Fruit fly (Drosophila melanogaster) whole organism, embryonic: Measurements from ENCODE around the gene Mst77F.

Source experiments
- Ada2b ChIP-seq: fragments of 200-800 bp; sonication (Bioruptor generic); IDR thresholded peaks from 2 replicates; pipeline ENCODE4 v1.3.6; 2022; ENCODE audit warnings: missing biosample characterization, missing genetic modification characterization
- Aef1 ChIP-seq: fragments of 200-800 bp; sonication (Bioruptor generic); IDR thresholded peaks from 3 replicates; pipeline ENCODE4 v1.3.6; 2022; ENCODE audit warnings: missing biosample characterization, missing genetic modification characterization
- Atf-2 ChIP-seq: fragments of 200-800 bp; sonication (Bioruptor generic); optimal IDR thresholded peaks from 2 replicates; lab custom pipeline; 2016; ENCODE audit warnings: missing biosample characterization, missing genetic modification characterization
- CG10543 ChIP-seq: fragments of 200-800 bp; sonication (Bioruptor generic); optimal IDR thresholded peaks from 3 replicates; lab custom pipeline; 2017; ENCODE audit warnings: missing biosample characterization, mild to moderate bottlenecking, missing genetic modification characterization, moderate library complexity
- CG10654 ChIP-seq: fragments of 200-800 bp; sonication (Bioruptor generic); optimal IDR thresholded peaks from 2 replicates; lab custom pipeline; 2016; ENCODE audit warnings: missing biosample characterization, missing genetic modification characterization
- CG10959 ChIP-seq: fragments of 200-800 bp; sonication (Bioruptor generic); IDR thresholded peaks from 2 replicates; pipeline ENCODE4 v1.3.6; 2022; ENCODE audit warnings: missing biosample characterization, missing genetic modification characterization
- CG11696 ChIP-seq: fragments of 200-800 bp; sonication (Bioruptor generic); IDR thresholded peaks from 2 replicates; pipeline ENCODE4 v1.3.6; 2022; ENCODE audit warnings: missing biosample characterization, missing genetic modification characterization
- CG11723 ChIP-seq: fragments of 200-800 bp; sonication (Bioruptor generic); optimal IDR thresholded peaks from 2 replicates; lab custom pipeline; 2017; ENCODE audit warnings: missing biosample characterization, mild to moderate bottlenecking, missing genetic modification characterization
- CG12155 ChIP-seq: fragments of 200-800 bp; sonication (Bioruptor generic); optimal IDR thresholded peaks from 3 replicates; lab custom pipeline; 2016; ENCODE audit warnings: missing biosample characterization, missing genetic modification characterization
- CG12391 ChIP-seq: fragments of 200-800 bp; sonication (Bioruptor generic); optimal IDR thresholded peaks from 3 replicates; lab custom pipeline; 2018; ENCODE audit warnings: missing biosample characterization, mild to moderate bottlenecking, missing genetic modification characterization, moderate library complexity
- CG12659 ChIP-seq: fragments of 200-800 bp; sonication (Bioruptor generic); optimal IDR thresholded peaks from 3 replicates; lab custom pipeline; 2017; ENCODE audit warnings: mild to moderate bottlenecking, missing biosample characterization, missing genetic modification reagents, missing genetic modification characterization
- CG3726 ChIP-seq: fragments of 200-800 bp; sonication (Bioruptor generic); IDR thresholded peaks from 3 replicates; pipeline ENCODE4, ENCODE4 v1.3.6; 2022; ENCODE audit warnings: missing biosample characterization, missing genetic modification characterization
- CG4404 ChIP-seq: fragments of 200-800 bp; sonication (Bioruptor generic); IDR thresholded peaks from 2 replicates; pipeline ENCODE4 v1.3.6; 2022; ENCODE audit warnings: missing biosample characterization, missing genetic modification characterization
- CG6654 ChIP-seq: fragments of 200-800 bp; sonication (Bioruptor generic); optimal IDR thresholded peaks from 2 replicates; lab custom pipeline; 2017; ENCODE audit warnings: missing biosample characterization, mild to moderate bottlenecking, missing genetic modification characterization
- Camta ChIP-seq: fragments of 200-800 bp; sonication (Bioruptor generic); optimal IDR thresholded peaks from 2 replicates; lab custom pipeline; 2016; ENCODE audit warnings: missing biosample characterization, missing genetic modification characterization
- D ChIP-seq, 2 experiments: fragments of 200-800 bp in 1 of 2; fragments of >200 bp in 1 of 2; sonication (Bioruptor generic) in 1 of 2; optimal IDR thresholded peaks; 2 replicates in 1 of 2; 3 replicates in 1 of 2; lab custom pipeline; 2017; ENCODE audit warnings: mild to moderate bottlenecking in 1 of 2, missing biosample characterization in 1 of 2, missing genetic modification characterization in 1 of 2, missing genetic modification reagents in 1 of 2
- Dref ChIP-seq: fragments of 200-800 bp; sonication (Bioruptor generic); IDR thresholded peaks from 2 replicates; pipeline ENCODE4 v1.3.6; 2022; ENCODE audit warnings: missing biosample characterization, missing genetic modification characterization
- Drgx ChIP-seq: fragments of 200-800 bp; sonication (Bioruptor generic); IDR thresholded peaks from 2 replicates; pipeline ENCODE4 v1.3.6; 2022; ENCODE audit warnings: missing biosample characterization, missing genetic modification characterization
- Fer2 ChIP-seq: fragments of 200-800 bp; sonication (Bioruptor generic); optimal IDR thresholded peaks from 2 replicates; lab custom pipeline; 2018; ENCODE audit warnings: missing biosample characterization, mild to moderate bottlenecking, missing genetic modification characterization, moderate library complexity
- HLH3B ChIP-seq: fragments of 200-800 bp; sonication (Bioruptor generic); IDR thresholded peaks from 2 replicates; pipeline ENCODE4 v1.3.6; 2022; ENCODE audit warnings: missing biosample characterization, missing genetic modification characterization
- Hmx ChIP-seq: fragments of 200-800 bp; sonication (Bioruptor generic); optimal IDR thresholded peaks from 2 replicates; lab custom pipeline; 2016; ENCODE audit warnings: missing biosample characterization, missing genetic modification characterization
- Kr ChIP-seq: fragments of 200-800 bp; sonication (Bioruptor generic); optimal IDR thresholded peaks from 2 replicates; lab custom pipeline; 2017; ENCODE audit warnings: missing biosample characterization, mild to moderate bottlenecking, missing genetic modification characterization
- NFAT ChIP-seq: fragments of 200-800 bp; sonication (Bioruptor generic); IDR thresholded peaks from 2 replicates; pipeline ENCODE4 v1.3.6; 2022; ENCODE audit warnings: missing biosample characterization, missing genetic modification characterization
- NK7.1 ChIP-seq: fragments of 200-800 bp; sonication (Bioruptor generic); optimal IDR thresholded peaks from 3 replicates; lab custom pipeline; 2016; ENCODE audit warnings: missing biosample characterization, missing genetic modification characterization
- Sox100B ChIP-seq: fragments of 200-800 bp; sonication (Bioruptor generic); optimal IDR thresholded peaks from 3 replicates; lab custom pipeline; 2018; ENCODE audit warnings: missing biosample characterization, mild to moderate bottlenecking, missing genetic modification characterization
- Xrp1 ChIP-seq: fragments of 200-800 bp; sonication (Bioruptor generic); IDR thresholded peaks from 2 replicates; pipeline ENCODE4 v1.3.6; 2022; ENCODE audit warnings: missing biosample characterization, missing genetic modification characterization
- YL-1 ChIP-seq: fragments of 200-800 bp; sonication (Bioruptor generic); optimal IDR thresholded peaks from 3 replicates; lab custom pipeline; 2017; ENCODE audit warnings: missing biosample characterization, mild to moderate bottlenecking, missing genetic modification characterization
- ap ChIP-seq: fragments of 200-800 bp; sonication (Bioruptor generic); IDR thresholded peaks from 2 replicates; pipeline ENCODE4 v1.3.6; 2022; ENCODE audit warnings: missing biosample characterization, missing genetic modification characterization
- ara ChIP-seq: fragments of 200-800 bp; sonication (Bioruptor generic); IDR thresholded peaks from 2 replicates; pipeline ENCODE4 v1.3.6; 2022; ENCODE audit warnings: missing biosample characterization, missing genetic modification characterization
- bab2 ChIP-seq: fragments of 200-800 bp; sonication (Bioruptor generic); optimal IDR thresholded peaks from 2 replicates; lab custom pipeline; 2016; ENCODE audit warnings: missing biosample characterization, missing genetic modification characterization
- cad ChIP-seq: fragments of >200 bp; optimal IDR thresholded peaks from 2 replicates; lab custom pipeline; 2017; ENCODE audit warnings: missing biosample characterization, missing genetic modification characterization
- cato ChIP-seq: fragments of 200-800 bp; sonication (Bioruptor generic); optimal IDR thresholded peaks from 2 replicates; lab custom pipeline; 2016; ENCODE audit warnings: missing biosample characterization, missing genetic modification characterization, borderline replicate concordance
- crc ChIP-seq: fragments of 200-800 bp; sonication (Bioruptor generic); optimal IDR thresholded peaks from 2 replicates; lab custom pipeline; 2016; ENCODE audit warnings: missing biosample characterization, missing genetic modification characterization
- crp ChIP-seq, 2 experiments: fragments of 200-800 bp; sonication (Bioruptor generic); optimal IDR thresholded peaks; 2 replicates in 1 of 2; 3 replicates in 1 of 2; lab custom pipeline; 2017; ENCODE audit warnings: missing biosample characterization in 2 of 2, missing genetic modification characterization in 2 of 2, mild to moderate bottlenecking in 1 of 2, moderate library complexity in 1 of 2
- danr ChIP-seq: fragments of 200-800 bp; sonication (Bioruptor generic); IDR thresholded peaks from 2 replicates; pipeline ENCODE4 v1.3.6; 2022; ENCODE audit warnings: missing biosample characterization, missing genetic modification characterization
- eyg ChIP-seq: fragments of 200-800 bp; sonication (Bioruptor generic); optimal IDR thresholded peaks from 3 replicates; lab custom pipeline; 2016; ENCODE audit warnings: missing biosample characterization, missing genetic modification characterization
- fd3F ChIP-seq: fragments of 200-800 bp; sonication (Bioruptor generic); optimal IDR thresholded peaks from 2 replicates; lab custom pipeline; 2018; ENCODE audit warnings: missing biosample characterization, mild to moderate bottlenecking, missing genetic modification characterization, moderate library complexity
- grau ChIP-seq: fragments of 200-800 bp; optimal IDR thresholded peaks from 3 replicates; lab custom pipeline; 2019; ENCODE audit warnings: missing biosample characterization, mild to moderate bottlenecking, missing genetic modification characterization, moderate library complexity
- gt ChIP-seq: fragments of 200-800 bp; sonication (Bioruptor generic); IDR thresholded peaks from 2 replicates; pipeline ENCODE4 v1.3.6; 2022; ENCODE audit warnings: missing biosample characterization, missing genetic modification characterization
- hb ChIP-seq: fragments of 200-800 bp; sonication (Bioruptor generic); IDR thresholded peaks from 3 replicates; pipeline ENCODE4 v1.3.6; 2022; ENCODE audit warnings: missing biosample characterization, missing genetic modification characterization; ENCODE audit not compliant: partially characterized antibody
- inv ChIP-seq: fragments of 200-800 bp; sonication (Bioruptor generic); IDR thresholded peaks from 2 replicates; pipeline ENCODE4 v1.3.6; 2022; ENCODE audit warnings: missing biosample characterization, missing genetic modification characterization; ENCODE audit not compliant: partially characterized antibody
- maf-S ChIP-seq: fragments of 200-800 bp; sonication (Bioruptor generic); optimal IDR thresholded peaks from 2 replicates; lab custom pipeline; 2016; ENCODE audit warnings: missing biosample characterization, missing genetic modification characterization
- pfk ChIP-seq: fragments of 200-800 bp; sonication (Bioruptor generic); optimal IDR thresholded peaks from 2 replicates; lab custom pipeline; 2018; ENCODE audit warnings: missing biosample characterization, mild to moderate bottlenecking, missing genetic modification characterization, moderate library complexity
- pum ChIP-seq: fragments of 200-800 bp; sonication (Bioruptor generic); optimal IDR thresholded peaks from 2 replicates; lab custom pipeline; 2016; ENCODE audit warnings: missing biosample characterization, missing genetic modification characterization
- ranshi ChIP-seq: fragments of 200-800 bp; sonication (Bioruptor generic); IDR thresholded peaks from 2 replicates; pipeline ENCODE4 v1.3.6; 2022; ENCODE audit warnings: missing biosample characterization, missing genetic modification characterization
- shn ChIP-seq: fragments of 200-800 bp; sonication (Bioruptor generic); optimal IDR thresholded peaks from 3 replicates; lab custom pipeline; 2016; ENCODE audit warnings: missing biosample characterization, missing genetic modification characterization
- sob ChIP-seq: fragments of 200-800 bp; sonication (Bioruptor generic); IDR thresholded peaks from 2 replicates; pipeline ENCODE4 v1.3.6; 2022; ENCODE audit warnings: missing biosample characterization, missing genetic modification characterization
- sr ChIP-seq: fragments of 200-800 bp; sonication (Bioruptor generic); IDR thresholded peaks from 3 replicates; pipeline ENCODE4 v1.3.6; 2022; ENCODE audit warnings: missing biosample characterization, missing genetic modification characterization
- tio ChIP-seq: fragments of 200-800 bp; sonication (Bioruptor generic); optimal IDR thresholded peaks from 2 replicates; lab custom pipeline; 2017; ENCODE audit warnings: missing biosample characterization, missing genetic modification characterization, inconsistent platforms
- ttk ChIP-seq: fragments of 200-800 bp; sonication (Bioruptor generic); IDR thresholded peaks from 2 replicates; pipeline ENCODE4 v2.1.2; 2022; ENCODE audit warnings: missing biosample characterization, missing genetic modification characterization

Gene Mst77F

dm6 chr3L:20771891-20772646, 45.8 kb downstream of the Mst77F start (continued):
- TF ChIP-seq CG11723 (GFP tag; lab: Kevin White, UChicago) (peak; percentile 4), Ada2b (GFP tag; lab: Robert Waterston, UW) (peak; percentile 82), ap (GFP tag; lab: Robert Waterston, UW) (peak; percentile 75), shn (peak; percentile 41), hb (GFP tag; lab: Robert Waterston, UW) (no peak), Xrp1 (GFP tag; lab: Robert Waterston, UW) (peak; percentile 87), cato (GFP tag; lab: Kevin White, UChicago) (peak; percentile 44), CG10959 (GFP tag; lab: Robert Waterston, UW) (peak; percentile 65), crc (GFP tag; lab: Kevin White, UChicago) (no peak), CG3726 (GFP tag; lab: Robert Waterston, UW) (0 out of 3 replicates have a peak, but pooled peaks have one; percentile 11), sr (no peak), CG10543 (GFP tag; lab: Kevin White, UChicago) (no peak), CG11696 (GFP tag; lab: Robert Waterston, UW) (peak; percentile 98), grau (tag; lab: Kevin White, UChicago) (peak; percentile 70), ranshi (peak; percentile 81), Camta (peak; percentile 27), Aef1 (GFP tag; lab: Robert Waterston, UW) (peak; percentile 70), CG12659 (GFP tag; lab: Kevin White, UChicago) (peak; percentile 66), crp (GFP tag; optimal IDR thresholded peaks at IDR 0.05; lab: Kevin White, UChicago) (no peak), Fer2 (peak; percentile 18), danr (GFP tag; lab: Robert Waterston, UW) (peak; percentile 55), YL-1 (GFP tag; lab: Kevin White, UChicago) (peak; percentile 40), CG12391 (tag; lab: Kevin White, UChicago) (peak; percentile 84), inv (no peak), ara (peak; percentile 56; the same call in 1 of the 2 replicates), maf-S (peak; percentile 65), cad (no peak), bab2 (GFP tag; lab: Kevin White, UChicago) (peak; percentile 77), tio (GFP tag; lab: Kevin White, UChicago) (peak; percentile 71), NFAT (GFP tag; lab: Robert Waterston, UW) (peak; percentile 77), Sox100B (GFP tag; lab: Kevin White, UChicago) (no peak), fd3F (GFP tag; lab: Kevin White, UChicago) (peak; percentile 75), pfk (GFP tag; lab: Kevin White, UChicago) (no peak), sob (peak; percentile 59), CG4404 (GFP tag; lab: Robert Waterston, UW) (no peak), eyg (GFP tag; lab: Kevin White, UChicago) (peak; percentile 64), pum (GFP tag; lab: Kevin White, UChicago) (peak; percentile 51), gt (GFP tag; lab: Robert Waterston, UW) (no peak), CG6654 (GFP tag; lab: Kevin White, UChicago) (peak; percentile 33), CG10654 (peak; percentile 61), D (optimal IDR thresholded peaks at IDR 0.05; lab: Kevin White, UChicago) (no peak), D (GFP tag; optimal IDR thresholded peaks at IDR 0.05; lab: Kevin White, UChicago) (peak; percentile 56), HLH3B (GFP tag; lab: Robert Waterston, UW) (peak; percentile 67; the same call in 1 of the 2 replicates), ttk (peak; percentile 55), Kr (GFP tag; lab: Kevin White, UChicago) (no peak), CG12155 (GFP tag; lab: Kevin White, UChicago) (peak; percentile 71), Hmx (GFP tag; lab: Kevin White, UChicago) (peak; percentile 37), Dref (GFP tag; lab: Robert Waterston, UW) (no peak), Drgx (peak; percentile 87), NK7.1 (GFP tag; lab: Kevin White, UChicago) (peak; percentile 13), Atf-2 (GFP tag; lab: Kevin White, UChicago) (peak; percentile 40)
